Fruit fly (Drosophila melanogaster): Measurements from ENCODE around the gene CG14325.

CG14325 gene

dm6 chr3R:17583658-17584460 lies 43.1 kb upstream of the CG14325 start (continued):
- TF ChIP-seq nom (GFP tag; optimal IDR thresholded peaks at IDR 0.05) (no peak), unpg (GFP tag; optimal IDR thresholded peaks at IDR 0.05) (peak; percentile 64), dati (GFP tag; IDR thresholded peaks at IDR 0.05) (no peak), HLH4C (GFP tag; IDR thresholded peaks at IDR 0.05; ENCODE audit: partially characterized antibody) (no peak), inv (GFP tag; IDR thresholded peaks at IDR 0.05; ENCODE audit: partially characterized antibody) (no peak), tx (GFP tag; optimal IDR thresholded peaks at IDR 0.05) (no peak), hb (GFP tag; IDR thresholded peaks at IDR 0.05; ENCODE audit: partially characterized antibody) (no peak), CG17802 (tag; optimal IDR thresholded peaks at IDR 0.05) (no peak), Vsx1 (GFP tag; optimal IDR thresholded peaks at IDR 0.05) (no peak), CG8765 (GFP tag; IDR thresholded peaks at IDR 0.05) (no peak; the same call in 1 of the 2 replicates), CG8359 (GFP tag; optimal IDR thresholded peaks at IDR 0.05; ENCODE audit: borderline replicate concordance) (no peak), gsb (GFP tag; IDR thresholded peaks at IDR 0.05) (no peak), lbe (GFP tag; optimal IDR thresholded peaks at IDR 0.05) (no peak), Opbp (GFP tag; IDR thresholded peaks at IDR 0.05; ENCODE audit: partially characterized antibody) (no peak), pzg (GFP tag; optimal IDR thresholded peaks at IDR 0.05) (no peak), CG1233 (GFP tag; optimal IDR thresholded peaks at IDR 0.05) (peak; percentile 17), amos (GFP tag; IDR thresholded peaks at IDR 0.05; ENCODE audit: partially characterized antibody) (no peak), lmd (GFP tag; IDR thresholded peaks at IDR 0.05) (peak; percentile 48; the same call in 1 of the 2 replicates), CG4404 (GFP tag; IDR thresholded peaks at IDR 0.05) (peak; percentile 46; the same call in 1 of the 2 replicates), Adf1 (GFP tag; IDR thresholded peaks at IDR 0.05) (no peak), CG6254 (GFP tag; optimal IDR thresholded peaks at IDR 0.05) (peak; percentile 46), Hmx (GFP tag; optimal IDR thresholded peaks at IDR 0.05) (no peak), Dek (tag; optimal IDR thresholded peaks at IDR 0.05) (no peak), CG6765 (GFP tag; optimal IDR thresholded peaks at IDR 0.05) (no peak), Asciz (GFP tag; optimal IDR thresholded peaks at IDR 0.05) (peak; percentile 44), Awh (GFP tag; IDR thresholded peaks at IDR 0.05) (no peak), CG32767 (GFP tag; IDR thresholded peaks at IDR 0.05) (peak; percentile 21; the same call in 1 of the 2 replicates), CG10543 (GFP tag; optimal IDR thresholded peaks at IDR 0.05) (no peak), ac (GFP tag; optimal IDR thresholded peaks at IDR 0.05) (no peak), CG9437 (GFP tag; optimal IDR thresholded peaks at IDR 0.05) (peak; percentile 2), twi (tag; optimal IDR thresholded peaks at IDR 0.05) (peak; percentile 23), ranshi (GFP tag; IDR thresholded peaks at IDR 0.05) (peak; percentile 34; the same call in 1 of the 2 replicates), CG15514 (GFP tag; optimal IDR thresholded peaks at IDR 0.05) (no peak), CG33557 (GFP tag; optimal IDR thresholded peaks at IDR 0.05) (peak; percentile 67), CG6272 (GFP tag; IDR thresholded peaks at IDR 0.05) (no peak), Spps (tag; optimal IDR thresholded peaks at IDR 0.05) (peak; percentile 57), CG18764 (GFP tag; optimal IDR thresholded peaks at IDR 0.05) (no peak), pnt (GFP tag; optimal IDR thresholded peaks at IDR 0.05) (peak; percentile 21), CG7839 (tag; optimal IDR thresholded peaks at IDR 0.05) (peak; percentile 57), br (optimal IDR thresholded peaks at IDR 0.05) (no peak), CG10654 (GFP tag; optimal IDR thresholded peaks at IDR 0.05) (no peak), Sin3A (optimal IDR thresholded peaks at IDR 0.05) (no peak), ham (GFP tag; IDR thresholded peaks at IDR 0.05) (no peak), tll (GFP tag; optimal IDR thresholded peaks at IDR 0.05) (no peak), CG42726 (GFP tag; IDR thresholded peaks at IDR 0.05; ENCODE audit: partially characterized antibody) (no peak), CG13287 (GFP tag; IDR thresholded peaks at IDR 0.05; ENCODE audit: partially characterized antibody) (no peak), HLH3B (GFP tag; IDR thresholded peaks at IDR 0.05) (0 out of 2 replicates have a peak, but pooled peaks have one; percentile 10), salm (tag; optimal IDR thresholded peaks at IDR 0.05) (peak; percentile 10)
